Worm (Caenorhabditis elegans) whole organism, young adult: Measurements from ENCODE around the gene aptf-2.

Experiments
- B0019.2 ChIP-seq: fragments of 200-800 bp; sonication (Bioruptor generic); conservative IDR thresholded peaks from 2 replicates; pipeline ENCODE4 v1.3.6; 2022; ENCODE audit warnings: missing genetic modification reagents, missing genetic modification characterization, missing compliant biosample characterization
- Y67H2A.10 ChIP-seq: fragments of 200-800 bp; sonication (Bioruptor generic); conservative IDR thresholded peaks from 2 replicates; pipeline ENCODE4 v1.3.6; 2022; ENCODE audit warnings: missing genetic modification reagents, missing genetic modification characterization, missing compliant biosample characterization
- cebp-2 ChIP-seq: fragments of 200-800 bp; sonication (Bioruptor generic); IDR thresholded peaks from 2 replicates; pipeline ENCODE4 v1.3.6; 2022; ENCODE audit warnings: missing genetic modification characterization, missing compliant biosample characterization
- ceh-91 ChIP-seq: fragments of 200-800 bp; sonication (Bioruptor generic); IDR thresholded peaks from 2 replicates; pipeline ENCODE4 v1.3.6; 2022; ENCODE audit warnings: missing genetic modification reagents, missing genetic modification characterization, missing compliant biosample characterization
- lsy-27 ChIP-seq: sonication (generic microtip); optimal IDR thresholded peaks from 2 replicates; lab custom pipeline; 2017; ENCODE audit warnings: missing genetic modification characterization, mild to moderate bottlenecking, missing compliant biosample characterization, antibody characterized with exemption, missing genotype, borderline replicate concordance; ENCODE audit not compliant: insufficient read depth
- nfya-1 ChIP-seq: sonication (generic microtip); optimal IDR thresholded peaks from 2 replicates; lab custom pipeline; 2017; ENCODE audit warnings: antibody characterized with exemption, missing compliant biosample characterization, missing genetic modification characterization, borderline replicate concordance; ENCODE audit not compliant: insufficient read depth
- nfya-2 ChIP-seq: fragments of 200-800 bp; sonication (Bioruptor generic); IDR thresholded peaks from 2 replicates; pipeline ENCODE4 v1.3.6; 2022; ENCODE audit warnings: missing genetic modification reagents, missing genetic modification characterization, missing compliant biosample characterization
- snpc-4 ChIP-seq, 5 experiments: fragments of 150-350 bp in 1 of 5; sonication (generic microtip) in 4 of 5; optimal IDR thresholded peaks; 2 replicates each; lab custom pipeline; 2014 to 2018; ENCODE audit warnings: missing genetic modification characterization in 5 of 5, missing biosample characterization in 3 of 5, antibody characterized with exemption in 2 of 5, mild to moderate bottlenecking in 2 of 5, missing compliant biosample characterization in 2 of 5, missing genotype in 2 of 5, moderate library complexity in 2 of 5, missing genetic modification reagents in 1 of 5
- ztf-25 ChIP-seq: fragments of 200-800 bp; sonication (Bioruptor generic); IDR thresholded peaks from 2 replicates; pipeline ENCODE4 v1.3.6; 2022; ENCODE audit warnings: missing genetic modification reagents, missing genetic modification characterization, missing compliant biosample characterization
- ztf-6 ChIP-seq: fragments of 200-800 bp; sonication (Bioruptor generic); IDR thresholded peaks from 2 replicates; pipeline ENCODE4 v1.3.6; 2022; ENCODE audit warnings: missing genetic modification reagents, missing genetic modification characterization, missing compliant biosample characterization

DNA sequence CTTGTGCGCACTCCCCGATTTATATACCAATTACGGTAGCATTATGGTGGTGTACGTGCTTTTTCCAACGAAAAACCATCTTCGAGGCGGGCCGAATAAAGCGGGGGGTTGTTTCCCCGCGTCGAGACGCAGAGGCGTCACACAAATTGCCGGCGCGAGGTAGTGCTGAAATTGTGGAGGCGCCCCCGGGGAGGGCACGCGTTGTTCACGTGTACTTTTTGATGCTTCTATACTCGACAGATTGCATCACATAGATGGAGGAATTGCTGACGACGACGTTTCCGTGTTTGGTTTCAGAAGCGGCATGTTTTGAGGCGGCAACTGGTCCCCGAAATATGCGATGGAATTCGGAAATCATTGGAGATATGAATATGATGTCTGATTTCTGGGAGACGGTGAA lies 20.6 kb downstream of the aptf-2 start:
- TF ChIP-seq ztf-6 (0 out of 2 replicates have a peak, but pooled peaks have one; percentile 74), nfya-1 (tag; lab: Kevin White, UChicago) (no peak), ztf-25 (no peak; the same call in 1 of the 2 replicates), ceh-91 (GFP tag; lab: Robert Waterston, UW) (no peak), B0019.2 (GFP tag; lab: Robert Waterston, UW) (no peak), snpc-4 (GFP tag; optimal IDR thresholded peaks at IDR 0.05; lab: Kevin White, UChicago) (no peak), snpc-4 (tag; optimal IDR thresholded peaks at IDR 0.05; lab: Kevin White, UChicago) (peak in 3 of 4 experiments; percentile 30 to 51 (median 42)), nfya-2 (GFP tag; lab: Robert Waterston, UW) (no peak), lsy-27 (tag; lab: Kevin White, UChicago) (no peak), Y67H2A.10 (GFP tag; lab: Robert Waterston, UW) (no peak), cebp-2 (0 out of 2 replicates have a peak, but pooled peaks have one; percentile 6)
